Worm (Caenorhabditis elegans): ENCODE results near the gene Y67D2.2.

ce11 chrIII:1554347-1554746, 4.3 kb upstream of the Y67D2.2 start, which contains the start of gene ddx-35:
- TF ChIP-seq unc-55 (GFP tag; optimal IDR thresholded peaks at IDR 0.05) (no peak), fax-1 (tag; optimal IDR thresholded peaks at IDR 0.05) (no peak), pqm-1 (tag; optimal IDR thresholded peaks at IDR 0.05) (no peak), unc-3 (GFP tag; conservative IDR thresholded peaks at IDR 0.05) (no peak), unc-3 (tag; optimal IDR thresholded peaks at IDR 0.05) (no peak), ceh-34 (tag; optimal IDR thresholded peaks at IDR 0.05) (no peak)
